Worm (Caenorhabditis elegans) whole organism, L4 larva: ENCODE data around the gene srw-51.

Source experiments
- F10B5.3 ChIP-seq: sonication (generic microtip); optimal IDR thresholded peaks from 2 replicates; lab custom pipeline; 2016; ENCODE audit warnings: mild to moderate bottlenecking, missing genetic modification characterization, missing compliant biosample characterization
- F26F4.8 ChIP-seq: fragments of 200-800 bp; sonication (Bioruptor generic); conservative IDR thresholded peaks from 2 replicates; pipeline ENCODE4 v1.3.6; 2022; ENCODE audit warnings: missing genetic modification characterization, missing compliant biosample characterization
- F37D6.2 ChIP-seq: sonication (generic microtip); optimal IDR thresholded peaks from 2 replicates; lab custom pipeline; 2016; ENCODE audit warnings: mild to moderate bottlenecking, missing genetic modification characterization, missing compliant biosample characterization
- T20F7.1 ChIP-seq: fragments of 200-800 bp; sonication (Bioruptor generic); optimal IDR thresholded peaks from 2 replicates; lab custom pipeline; 2018; ENCODE audit warnings: mild to moderate bottlenecking, missing genetic modification characterization, missing compliant biosample characterization
- aha-1 ChIP-seq: fragments of 150-350 bp; peaks from one replicate; lab custom pipeline; 2014; ENCODE audit warnings: missing biosample characterization, missing genetic modification characterization
- aly-2 ChIP-seq: sonication (generic microtip); optimal IDR thresholded peaks from 2 replicates; lab custom pipeline; 2018; ENCODE audit warnings: missing biosample characterization, missing genetic modification characterization
- ceh-32 ChIP-seq: sonication (generic microtip); optimal IDR thresholded peaks from 2 replicates; lab custom pipeline; 2016; ENCODE audit warnings: mild to moderate bottlenecking, missing genetic modification characterization, missing compliant biosample characterization; ENCODE audit not compliant: poor library complexity
- ceh-82 ChIP-seq: sonication (generic microtip); optimal IDR thresholded peaks from 2 replicates; lab custom pipeline; 2017; ENCODE audit warnings: missing biosample characterization, missing genetic modification characterization
- daf-12 ChIP-seq: fragments of 150-350 bp; optimal IDR thresholded peaks from 2 replicates; lab custom pipeline; 2014; ENCODE audit warnings: missing biosample characterization, missing genetic modification reagents, missing genetic modification characterization
- dmd-6 ChIP-seq: fragments of 200-800 bp; sonication (Bioruptor generic); IDR thresholded peaks from 2 replicates; pipeline ENCODE4 v1.3.6; 2022; ENCODE audit warnings: missing genetic modification reagents, missing genetic modification characterization, missing compliant biosample characterization
- dmd-8 ChIP-seq: fragments of 200-800 bp; sonication (Bioruptor generic); IDR thresholded peaks from 2 replicates; pipeline ENCODE4 v1.3.6; 2022; ENCODE audit warnings: missing genetic modification characterization, missing compliant biosample characterization
- fkh-10 ChIP-seq: fragments of 150-350 bp; optimal IDR thresholded peaks from 2 replicates; lab custom pipeline; 2014; ENCODE audit warnings: missing biosample characterization, missing genetic modification reagents, missing genetic modification characterization
- fos-1 ChIP-seq: fragments of 150-350 bp; optimal IDR thresholded peaks from 2 replicates; lab custom pipeline; 2014; ENCODE audit warnings: missing biosample characterization, missing genetic modification characterization
- hlh-11 ChIP-seq: fragments of 200-800 bp; sonication (Bioruptor generic); optimal IDR thresholded peaks from 2 replicates; lab custom pipeline; 2018; ENCODE audit warnings: mild to moderate bottlenecking, missing genetic modification characterization, missing compliant biosample characterization
- lin-29 ChIP-seq: fragments of 200-800 bp; sonication (Bioruptor generic); IDR thresholded peaks from 2 replicates; pipeline ENCODE4 v1.3.6; 2022; ENCODE audit warnings: missing genetic modification reagents, missing genetic modification characterization, missing compliant biosample characterization
- lin-38 ChIP-seq: fragments of 200-800 bp; sonication (Bioruptor generic); IDR thresholded peaks from 2 replicates; pipeline ENCODE4 v1.3.6; 2022; ENCODE audit warnings: missing genetic modification reagents, missing genetic modification characterization, missing compliant biosample characterization
- madf-5 ChIP-seq, 2 experiments: fragments of 200-800 bp; sonication (Bioruptor generic); IDR thresholded peaks; 2 replicates each; pipeline ENCODE4 v1.3.6; 2022; ENCODE audit warnings: missing compliant biosample characterization in 2 of 2, missing genetic modification characterization in 2 of 2
- nhr-28 ChIP-seq: fragments of 150-350 bp; optimal IDR thresholded peaks from 2 replicates; lab custom pipeline; 2014; ENCODE audit warnings: missing biosample characterization, missing genetic modification characterization
- nhr-41 ChIP-seq: fragments of 200-800 bp; sonication (Bioruptor generic); IDR thresholded peaks from 2 replicates; pipeline ENCODE4 v1.3.6; 2022; ENCODE audit warnings: missing genetic modification reagents, missing genetic modification characterization, missing compliant biosample characterization
- nhr-42 ChIP-seq: fragments of 200-800 bp; sonication (Bioruptor generic); IDR thresholded peaks from 2 replicates; pipeline ENCODE4 v1.3.6; 2022; ENCODE audit warnings: missing genetic modification characterization, missing compliant biosample characterization
- nhr-48 ChIP-seq: sonication (generic microtip); optimal IDR thresholded peaks from 2 replicates; lab custom pipeline; 2016; ENCODE audit warnings: mild to moderate bottlenecking, missing genetic modification characterization, missing compliant biosample characterization
- nhr-77 ChIP-seq: fragments of 150-350 bp; optimal IDR thresholded peaks from 2 replicates; lab custom pipeline; 2014; ENCODE audit warnings: missing biosample characterization, missing genetic modification characterization
- set-16 ChIP-seq: fragments of 200-800 bp; sonication (Bioruptor generic); IDR thresholded peaks from 2 replicates; pipeline ENCODE4 v1.3.6; 2022; ENCODE audit warnings: missing genetic modification reagents, missing genetic modification characterization, missing compliant biosample characterization
- snpc-1.2 ChIP-seq: fragments of 200-800 bp; sonication (Bioruptor generic); IDR thresholded peaks from 2 replicates; pipeline ENCODE4 v1.3.6; 2022; ENCODE audit warnings: missing genetic modification reagents, missing genetic modification characterization, missing compliant biosample characterization
- spr-3 ChIP-seq: fragments of 200-800 bp; sonication (Bioruptor generic); optimal IDR thresholded peaks from 2 replicates; lab custom pipeline; 2018; ENCODE audit warnings: mild to moderate bottlenecking, missing genetic modification characterization, missing compliant biosample characterization
- tag-97 ChIP-seq: fragments of 200-800 bp; sonication (Bioruptor generic); IDR thresholded peaks from 2 replicates; pipeline ENCODE4 v1.3.6; 2022; ENCODE audit warnings: missing genetic modification characterization, missing compliant biosample characterization
- unc-39 ChIP-seq: sonication (generic microtip); optimal IDR thresholded peaks from 2 replicates; lab custom pipeline; 2017; ENCODE audit warnings: missing biosample characterization, missing genetic modification characterization
- unc-62 ChIP-seq, 3 experiments: fragments of 150-350 bp in 1 of 3; sonication (generic microtip); optimal IDR thresholded peaks in 2 of 3; peaks in 1 of 3; 1 replicate in 1 of 3; 2 replicates in 2 of 3; lab custom pipeline; 2014 to 2017; ENCODE audit warnings: missing biosample characterization in 3 of 3, missing genetic modification characterization in 3 of 3, missing genetic modification reagents in 3 of 3, missing genotype in 1 of 3
- zip-11 ChIP-seq: fragments of 200-800 bp; sonication (Bioruptor generic); IDR thresholded peaks from 2 replicates; pipeline ENCODE4 v1.3.6; 2022; ENCODE audit warnings: missing genetic modification characterization, missing compliant biosample characterization
- ztf-11 ChIP-seq: fragments of 150-350 bp; optimal IDR thresholded peaks from 2 replicates; lab custom pipeline; 2014; ENCODE audit warnings: missing biosample characterization, missing genetic modification characterization

Gene srw-51

ce11 chrV:17208045-17208444 is 37.3 kb upstream of the srw-51 start, which contains the start of gene Y68A4A.13:
TSS of gene Y68A4A.13 (minus strand) at chrV:17208145.
- TF ChIP-seq aha-1 (tag; lab: Kevin White, UChicago), result peak; percentile 44
- TF ChIP-seq dmd-6 (GFP tag; lab: Robert Waterston, UW), result no peak

ce11 chrV:17206469-17206868 is 35.7 kb upstream of the srw-51 start:
- TF ChIP-seq set-16 (GFP tag; lab: Robert Waterston, UW), result peak; percentile 92
- no peak for TF ChIP-seq dmd-8 (GFP tag; lab: Robert Waterston, UW)

DNA sequence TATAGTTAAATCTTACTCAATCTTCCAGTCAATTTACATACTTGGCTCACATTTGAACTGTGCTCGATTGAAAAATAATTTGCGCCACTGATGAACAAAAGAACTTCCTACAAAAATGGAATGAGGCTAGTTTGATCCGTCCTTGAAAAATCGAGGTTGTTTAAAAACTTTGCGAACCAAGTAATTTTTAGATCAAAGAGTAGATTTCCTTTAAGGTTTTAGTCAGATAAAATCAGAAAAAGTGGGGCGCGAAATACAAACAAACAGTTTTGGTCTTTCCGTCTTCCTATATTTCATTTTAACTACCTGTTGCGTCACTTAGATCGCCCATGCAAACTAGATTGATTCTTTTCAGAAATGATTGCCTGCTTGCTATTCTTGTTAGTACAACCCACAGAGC is 31.1 kb upstream of the srw-51 start, which contains the start of gene Y68A4A.10:
TSS of gene Y68A4A.10 (plus strand) at position 301 of the 400 bp plus-strand sequence.
- TF ChIP-seq snpc-1.2 (no peak), aha-1 (tag; lab: Kevin White, UChicago) (peak; percentile 8)

DNA sequence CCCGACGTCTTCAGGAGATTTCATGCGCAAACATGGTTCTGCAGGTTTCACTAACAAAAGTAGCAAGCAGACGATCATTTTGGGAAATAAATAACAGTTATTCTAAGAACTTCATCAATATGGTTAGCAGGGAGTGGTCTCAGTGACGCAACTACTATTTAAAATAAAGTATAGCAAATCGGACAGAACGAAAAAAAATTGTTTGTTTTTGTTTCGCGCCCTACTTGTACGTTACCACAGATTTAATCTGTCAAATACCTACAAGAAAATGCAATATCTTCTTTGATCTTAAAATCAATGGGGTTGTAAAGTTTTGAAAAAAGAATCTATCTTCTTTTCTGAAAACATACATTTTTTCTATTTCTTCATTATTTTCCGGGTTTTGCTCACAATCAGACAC is 28.2 kb upstream of the srw-51 start, which contains the start of gene srz-96:
TSS of gene srz-96 (plus strand) at position 301 of the 400 bp plus-strand sequence.
- no peak for TF ChIP-seq unc-39 (tag; lab: Kevin White, UChicago)
- TF ChIP-seq T20F7.1 (GFP tag; lab: Kevin White, UChicago), result no peak
- TF ChIP-seq nhr-28 (tag; lab: Kevin White, UChicago), result no peak
- TF ChIP-seq lin-29 (GFP tag; lab: Robert Waterston, UW), result no peak

- TF ChIP-seq daf-12 (tag; lab: Kevin White, UChicago), result no peak
- no peak for TF ChIP-seq F26F4.8 (GFP tag; lab: Robert Waterston, UW)
- TF ChIP-seq nhr-41 (GFP tag; lab: Robert Waterston, UW), result no peak
- no peak for TF ChIP-seq lin-38 (GFP tag; lab: Robert Waterston, UW)
- no peak for TF ChIP-seq ceh-82 (tag; lab: Kevin White, UChicago)
- no peak for TF ChIP-seq F10B5.3 (tag; lab: Kevin White, UChicago)
- TF ChIP-seq aha-1 (tag; lab: Kevin White, UChicago), result no peak
- no peak for TF ChIP-seq spr-3
- no peak for TF ChIP-seq nhr-42 (GFP tag; lab: Robert Waterston, UW)
- no peak for TF ChIP-seq zip-11
- TF ChIP-seq hlh-11 (tag; lab: Kevin White, UChicago), result no peak
- no peak for TF ChIP-seq dmd-8 (GFP tag; lab: Robert Waterston, UW)
- no peak for TF ChIP-seq ceh-32
- TF ChIP-seq set-16 (GFP tag; lab: Robert Waterston, UW), result no peak
These were observed 21.5 kb upstream of the srw-51 start, which contains the start of gene srz-47 for ce11 chrV:17192238-17192637. TSS of gene srz-47 (minus strand) at chrV:17192338.

DNA sequence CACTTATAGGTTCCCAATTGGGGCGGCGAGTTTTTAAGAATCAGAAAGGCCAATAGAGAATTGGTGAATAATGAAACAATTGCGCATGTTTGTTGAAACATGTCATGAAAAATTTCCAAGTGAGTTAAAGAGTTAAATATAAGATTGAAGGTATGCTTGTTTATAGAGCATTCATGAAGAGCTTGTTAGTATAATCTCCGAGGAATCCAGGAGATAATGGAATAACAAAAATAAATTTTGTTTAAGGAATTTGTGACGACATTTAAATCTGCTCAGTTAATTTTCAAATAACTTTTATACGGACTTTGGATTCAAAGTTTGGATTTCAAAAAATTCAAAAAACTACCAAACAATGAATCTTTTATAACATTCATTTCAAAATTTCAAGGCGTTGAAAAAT is 19.7 kb upstream of the srw-51 start, which contains the start of gene str-199:
TSS of gene str-199 (minus strand) at position 101 of the 400 bp plus-strand sequence.
- TF ChIP-seq snpc-1.2, result no peak
- TF ChIP-seq ceh-32, result no peak
- no peak for TF ChIP-seq unc-62 (GFP tag; optimal IDR thresholded peaks at IDR 0.05 in 1 of 2; lab: Kevin White, UChicago)
- TF ChIP-seq unc-62 (tag; optimal IDR thresholded peaks at IDR 0.05; lab: Kevin White, UChicago), result no peak
- no peak for TF ChIP-seq ztf-11
- no peak for TF ChIP-seq nhr-48 (tag; lab: Kevin White, UChicago)
- no peak for TF ChIP-seq fkh-10 (GFP tag; lab: Kevin White, UChicago)
- TF ChIP-seq nhr-77, result no peak
- TF ChIP-seq aly-2 (tag; lab: Kevin White, UChicago), result no peak
- TF ChIP-seq fos-1 (tag; lab: Kevin White, UChicago), result no peak

- no peak for TF ChIP-seq tag-97
- no peak for TF ChIP-seq madf-5 (GFP tag; IDR thresholded peaks at IDR 0.05; lab: Robert Waterston, UW)
- no peak for TF ChIP-seq fkh-10 (GFP tag; lab: Kevin White, UChicago)
- TF ChIP-seq F37D6.2 (tag; lab: Kevin White, UChicago), result no peak
- TF ChIP-seq F26F4.8 (GFP tag; lab: Robert Waterston, UW), result no peak
These were observed 11.3 kb upstream of the srw-51 start, which contains the start of gene srh-159 for ce11 chrV:17182045-17182444. TSS of gene srh-159 (plus strand) at chrV:17182345.
